Worm (Caenorhabditis elegans) whole organism, young adult: ENCODE measurements around the gene E04D5.5.

Experiments
- B0019.2 ChIP-seq: fragments of 200-800 bp; sonication (Bioruptor generic); conservative IDR thresholded peaks from 2 replicates; pipeline ENCODE4 v1.3.6; 2022; ENCODE audit warnings: missing genetic modification reagents, missing genetic modification characterization, missing compliant biosample characterization
- C06A6.2 ChIP-seq: fragments of 200-800 bp; sonication (Bioruptor generic); conservative IDR thresholded peaks from 2 replicates; pipeline ENCODE4 v1.3.6; 2022; ENCODE audit warnings: missing genetic modification characterization, missing compliant biosample characterization
- F33H1.4 ChIP-seq: fragments of 200-800 bp; sonication (Bioruptor generic); IDR thresholded peaks from 2 replicates; pipeline ENCODE4 v1.3.6; 2022; ENCODE audit warnings: missing genetic modification reagents, missing genetic modification characterization, missing compliant biosample characterization
- F49E8.2 ChIP-seq: sonication (generic microtip); optimal IDR thresholded peaks from 3 replicates; lab custom pipeline; 2017; ENCODE audit warnings: missing genetic modification characterization, mild to moderate bottlenecking, missing compliant biosample characterization, antibody characterized with exemption, moderate library complexity; ENCODE audit not compliant: insufficient read depth
- K12H6.12 ChIP-seq: fragments of 200-800 bp; sonication (Bioruptor generic); optimal IDR thresholded peaks from 2 replicates; lab custom pipeline; 2018; ENCODE audit warnings: mild to moderate bottlenecking, missing genetic modification characterization, missing compliant biosample characterization
- Y53G8AR.9 ChIP-seq: fragments of 200-800 bp; sonication (Bioruptor generic); conservative IDR thresholded peaks from 2 replicates; pipeline ENCODE4 v1.3.6; 2022; ENCODE audit warnings: missing genetic modification reagents, missing genetic modification characterization, missing compliant biosample characterization
- Y67H2A.10 ChIP-seq: fragments of 200-800 bp; sonication (Bioruptor generic); conservative IDR thresholded peaks from 2 replicates; pipeline ENCODE4 v1.3.6; 2022; ENCODE audit warnings: missing genetic modification reagents, missing genetic modification characterization, missing compliant biosample characterization
- Y95B8A.8 ChIP-seq: fragments of 200-800 bp; sonication (Bioruptor generic); IDR thresholded peaks from 2 replicates; pipeline ENCODE4 v1.3.6; 2022; ENCODE audit warnings: missing genetic modification reagents, missing genetic modification characterization, missing compliant biosample characterization
- atf-7 ChIP-seq: sonication (generic microtip); optimal IDR thresholded peaks from 2 replicates; lab custom pipeline; 2017; ENCODE audit warnings: mild to moderate bottlenecking, missing genetic modification characterization, missing compliant biosample characterization
- attf-5 ChIP-seq: fragments of 200-800 bp; sonication (Bioruptor generic); optimal IDR thresholded peaks from 2 replicates; lab custom pipeline; 2018; ENCODE audit warnings: mild to moderate bottlenecking, missing genetic modification characterization, missing compliant biosample characterization
- cebp-1 ChIP-seq, 2 experiments: fragments of 200-800 bp in 1 of 2; sonication (Bioruptor generic) in 1 of 2; sonication (generic microtip) in 1 of 2; IDR thresholded peaks in 1 of 2; optimal IDR thresholded peaks in 1 of 2; 2 replicates each; pipeline versions ENCODE4 v1.3.6 to Lab custom; 2017 to 2022; ENCODE audit warnings: missing compliant biosample characterization in 2 of 2, missing genetic modification characterization in 2 of 2, mild to moderate bottlenecking in 1 of 2, missing genetic modification reagents in 1 of 2, moderate library complexity in 1 of 2
- die-1 ChIP-seq: sonication (generic microtip); optimal IDR thresholded peaks from 2 replicates; lab custom pipeline; 2016; ENCODE audit warnings: missing genotype, mild to moderate bottlenecking, missing genetic modification characterization, missing compliant biosample characterization
- dox-1 ChIP-seq: fragments of 200-800 bp; sonication (Bioruptor generic); IDR thresholded peaks from 2 replicates; pipeline ENCODE4 v1.3.6; 2022; ENCODE audit warnings: missing genetic modification reagents, missing genetic modification characterization, missing compliant biosample characterization
- ets-4 ChIP-seq: fragments of 200-800 bp; sonication (Bioruptor generic); optimal IDR thresholded peaks from 2 replicates; lab custom pipeline; 2018; ENCODE audit warnings: mild to moderate bottlenecking, missing genetic modification characterization, missing compliant biosample characterization
- hmg-1.2 ChIP-seq: fragments of 200-800 bp; sonication (Bioruptor generic); IDR thresholded peaks from 2 replicates; pipeline ENCODE4 v1.3.6; 2022; ENCODE audit warnings: missing genetic modification reagents, missing genetic modification characterization, missing compliant biosample characterization
- let-526 ChIP-seq: fragments of 200-800 bp; sonication (Bioruptor generic); IDR thresholded peaks from 2 replicates; pipeline ENCODE4 v1.3.6; 2022; ENCODE audit warnings: missing genetic modification reagents, missing genetic modification characterization, missing compliant biosample characterization
- let-607 ChIP-seq, 2 experiments: fragments of 200-800 bp in 1 of 2; sonication (Bioruptor generic) in 1 of 2; sonication (generic microtip) in 1 of 2; optimal IDR thresholded peaks; 2 replicates each; lab custom pipeline; 2016 to 2018; ENCODE audit warnings: mild to moderate bottlenecking in 2 of 2, missing compliant biosample characterization in 2 of 2, missing genetic modification characterization in 2 of 2, moderate library complexity in 2 of 2, missing genotype in 1 of 2
- lin-35 ChIP-seq, 3 experiments: fragments of 150-350 bp in 2 of 3; sonication (generic microtip) in 1 of 3; optimal IDR thresholded peaks; 2 replicates each; lab custom pipeline; 2014 to 2018; ENCODE audit warnings: missing biosample characterization in 3 of 3, missing genetic modification characterization in 3 of 3, missing genetic modification reagents in 3 of 3
- lin-40 ChIP-seq: sonication (generic microtip); optimal IDR thresholded peaks from 2 replicates; lab custom pipeline; 2016; ENCODE audit warnings: missing genetic modification characterization, mild to moderate bottlenecking, missing compliant biosample characterization, missing genotype, missing genetic modification reagents
- madf-10 ChIP-seq: sonication (generic microtip); optimal IDR thresholded peaks from 2 replicates; lab custom pipeline; 2016; ENCODE audit warnings: mild to moderate bottlenecking, missing genetic modification characterization, missing compliant biosample characterization
- madf-6 ChIP-seq: fragments of 200-800 bp; sonication (Bioruptor generic); IDR thresholded peaks from 2 replicates; pipeline ENCODE4 v1.3.6; 2022; ENCODE audit warnings: missing genetic modification reagents, missing genetic modification characterization, missing compliant biosample characterization
- mcd-1 ChIP-seq: fragments of 200-800 bp; sonication (Bioruptor generic); IDR thresholded peaks from 2 replicates; pipeline ENCODE4 v1.3.6; 2022; ENCODE audit warnings: missing genetic modification reagents, missing genetic modification characterization, missing compliant biosample characterization
- nhr-80 ChIP-seq: sonication (generic microtip); optimal IDR thresholded peaks from 2 replicates; lab custom pipeline; 2016; ENCODE audit warnings: missing genetic modification characterization, missing compliant biosample characterization
- snpc-1.1 ChIP-seq: sonication (generic microtip); optimal IDR thresholded peaks from 2 replicates; lab custom pipeline; 2017; ENCODE audit warnings: missing genetic modification characterization, mild to moderate bottlenecking, missing compliant biosample characterization, antibody characterized with exemption, moderate library complexity, missing genotype, missing genetic modification reagents; ENCODE audit not compliant: insufficient read depth
- somi-1 ChIP-seq: fragments of 200-800 bp; sonication (Bioruptor generic); optimal IDR thresholded peaks from 2 replicates; lab custom pipeline; 2018; ENCODE audit warnings: mild to moderate bottlenecking, missing genetic modification characterization, missing compliant biosample characterization
- sptf-2 ChIP-seq: fragments of 200-800 bp; sonication (Bioruptor generic); optimal IDR thresholded peaks from 2 replicates; lab custom pipeline; 2018; ENCODE audit warnings: mild to moderate bottlenecking, missing genetic modification characterization, missing compliant biosample characterization
- tbp1 ChIP-seq: fragments of 200-800 bp; sonication (Bioruptor generic); optimal IDR thresholded peaks from 2 replicates; lab custom pipeline; 2018; ENCODE audit warnings: mild to moderate bottlenecking, missing genetic modification characterization, missing compliant biosample characterization
- tlf-1 ChIP-seq: fragments of 200-800 bp; sonication (Bioruptor generic); optimal IDR thresholded peaks from 2 replicates; lab custom pipeline; 2018; ENCODE audit warnings: mild to moderate bottlenecking, missing genetic modification characterization, missing compliant biosample characterization
- unc-62 ChIP-seq: fragments of 150-350 bp; optimal IDR thresholded peaks from 2 replicates; lab custom pipeline; 2014; ENCODE audit warnings: missing biosample characterization, missing genetic modification reagents, missing genetic modification characterization
- ztf-22 ChIP-seq: fragments of 200-800 bp; sonication (Bioruptor generic); optimal IDR thresholded peaks from 2 replicates; lab custom pipeline; 2018; ENCODE audit warnings: mild to moderate bottlenecking, missing genetic modification characterization, moderate library complexity, missing compliant biosample characterization
- ztf-26 ChIP-seq: sonication (generic microtip); optimal IDR thresholded peaks from 2 replicates; lab custom pipeline; 2017; ENCODE audit warnings: missing genetic modification characterization, missing compliant biosample characterization

E04D5.5 gene

ce11 chrII:10446300-10446699, 35.2 kb downstream of the E04D5.5 start:
- TF ChIP-seq let-526 (GFP tag; lab: Robert Waterston, UW) (0 out of 2 replicates have a peak, but pooled peaks have one; percentile 61), tlf-1 (GFP tag; lab: Kevin White, UChicago) (peak; percentile 11), somi-1 (GFP tag; lab: Kevin White, UChicago) (peak; percentile 53), F33H1.4 (GFP tag; lab: Robert Waterston, UW) (no peak), madf-10 (peak; percentile 12), hmg-1.2 (GFP tag; lab: Robert Waterston, UW) (peak; percentile 15; the same call in 1 of the 2 replicates)

ce11 chrII:10446814-10447213, 35.7 kb downstream of the E04D5.5 start:
- no peak for TF ChIP-seq Y67H2A.10 (GFP tag; lab: Robert Waterston, UW)
- TF ChIP-seq Y53G8AR.9 (GFP tag; lab: Robert Waterston, UW) = 0 out of 2 replicates have a peak, but pooled peaks have one; percentile 9

- TF ChIP-seq snpc-1.1 (tag; lab: Kevin White, UChicago) = no peak
- TF ChIP-seq sptf-2 (GFP tag; lab: Kevin White, UChicago) = no peak
- TF ChIP-seq atf-7 = peak; percentile 78
- 0 out of 2 replicates have a peak, but pooled peaks have one; percentile 11 for TF ChIP-seq C06A6.2 (GFP tag; lab: Robert Waterston, UW)
- peak; percentile 45 for TF ChIP-seq attf-5 (GFP tag; lab: Kevin White, UChicago)
- no peak for TF ChIP-seq die-1
- TF ChIP-seq cebp-1 (GFP tag; IDR thresholded peaks at IDR 0.05; lab: Robert Waterston, UW) = peak; percentile 24; the same call in 1 of the 2 replicates
- TF ChIP-seq cebp-1 (tag; optimal IDR thresholded peaks at IDR 0.05; lab: Kevin White, UChicago) = peak; percentile 75
- TF ChIP-seq K12H6.12 = peak; percentile 7
- no peak for TF ChIP-seq B0019.2 (GFP tag; lab: Robert Waterston, UW)
- peak; percentile 15; the same call in 1 of the 2 replicates for TF ChIP-seq mcd-1 (GFP tag; lab: Robert Waterston, UW)
- TF ChIP-seq lin-35 (GFP tag; optimal IDR thresholded peaks at IDR 0.05; lab: Kevin White, UChicago) = no peak
- TF ChIP-seq nhr-80 (tag; lab: Kevin White, UChicago) = peak; percentile 90
- peak; percentile 50 for TF ChIP-seq lin-40
- TF ChIP-seq tbp1 = peak; percentile 29
- peak; percentile 24; the same call in 1 of the 2 replicates for TF ChIP-seq dox-1 (GFP tag; lab: Robert Waterston, UW)
- peak; percentile 43 for TF ChIP-seq ztf-26 (tag; lab: Kevin White, UChicago)
- TF ChIP-seq F49E8.2 (tag; lab: Kevin White, UChicago) = peak; percentile 13
- peak; percentile 80 for TF ChIP-seq ztf-22 (GFP tag; lab: Kevin White, UChicago)
- TF ChIP-seq Y95B8A.8 (GFP tag; lab: Robert Waterston, UW) = no peak
- TF ChIP-seq unc-62 (GFP tag; lab: Kevin White, UChicago) = peak; percentile 39
- TF ChIP-seq let-607 (tag; optimal IDR thresholded peaks at IDR 0.05; lab: Kevin White, UChicago) = peak in 1 of 2 experiments; percentile 35
- 0 out of 2 replicates have a peak, but pooled peaks have one; percentile 55 for TF ChIP-seq Y53G8AR.9 (GFP tag; lab: Robert Waterston, UW)
- TF ChIP-seq ets-4 (GFP tag; lab: Kevin White, UChicago) = peak; percentile 23
- peak; percentile 9; the same call in 1 of the 2 replicates for TF ChIP-seq madf-6
These were observed 36.5 kb downstream of the E04D5.5 start, which contains the start of gene ZK673.2 for ce11 chrII:10447348-10448316. TSS of gene ZK673.2 (plus strand) at chrII:10448266.
